Worm (Caenorhabditis elegans) whole organism, L1 larva: Measurements from ENCODE around the gene F21A3.11.

ENCODE experiments used
- C16A3.4 ChIP-seq: fragments of 150-350 bp; optimal IDR thresholded peaks from 2 replicates; lab custom pipeline; 2014; ENCODE audit warnings: missing biosample characterization, missing genetic modification characterization
- F16B12.6 ChIP-seq: fragments of 150-350 bp; optimal IDR thresholded peaks from 2 replicates; lab custom pipeline; 2014; ENCODE audit warnings: missing biosample characterization, missing genetic modification characterization
- ama-1 ChIP-seq: fragments of 150-350 bp; optimal IDR thresholded peaks from 2 replicates; lab custom pipeline; 2014
- ceh-63 ChIP-seq: fragments of 200-800 bp; sonication (Bioruptor generic); optimal IDR thresholded peaks from 2 replicates; lab custom pipeline; 2018; ENCODE audit warnings: mild to moderate bottlenecking, missing genetic modification characterization, missing compliant biosample characterization
- ceh-82 ChIP-seq, 3 experiments: fragments of 150-350 bp in 1 of 3; sonication (generic microtip) in 2 of 3; optimal IDR thresholded peaks; 2 replicates each; lab custom pipeline; 2014 to 2017; ENCODE audit warnings: missing biosample characterization in 3 of 3, missing genetic modification characterization in 3 of 3
- ces-1 ChIP-seq: fragments of 150-350 bp; optimal IDR thresholded peaks from 2 replicates; lab custom pipeline; 2014; ENCODE audit warnings: missing biosample characterization, missing genetic modification reagents, missing genetic modification characterization
- dpl-1 ChIP-seq, 3 experiments: fragments of 150-350 bp in 2 of 3; sonication (generic microtip) in 1 of 3; optimal IDR thresholded peaks; 2 replicates each; lab custom pipeline; 2014 to 2017; ENCODE audit warnings: missing biosample characterization in 3 of 3, missing genetic modification characterization in 3 of 3, missing genetic modification reagents in 3 of 3
- efl-1 ChIP-seq, 4 experiments: fragments of 150-350 bp; optimal IDR thresholded peaks in 3 of 4; peaks in 1 of 4; 1 replicate in 1 of 4; 2 replicates in 3 of 4; lab custom pipeline; 2014; ENCODE audit warnings: missing biosample characterization in 2 of 4, missing genetic modification characterization in 2 of 4, missing genetic modification reagents in 2 of 4
- efl-3 ChIP-seq: fragments of 200-800 bp; sonication (Bioruptor generic); optimal IDR thresholded peaks from 2 replicates; lab custom pipeline; 2018; ENCODE audit warnings: mild to moderate bottlenecking, missing genetic modification characterization, missing compliant biosample characterization
- egl-13 ChIP-seq: sonication (generic microtip); optimal IDR thresholded peaks from 2 replicates; lab custom pipeline; 2016; ENCODE audit warnings: missing genotype, missing genetic modification reagents, missing genetic modification characterization, missing compliant biosample characterization
- elt-2 ChIP-seq: sonication (generic microtip); optimal IDR thresholded peaks from 2 replicates; lab custom pipeline; 2016; ENCODE audit warnings: missing genetic modification characterization, mild to moderate bottlenecking, inconsistent platforms, missing compliant biosample characterization, missing genetic modification reagents
- elt-3 ChIP-seq, 6 experiments: fragments of 150-350 bp in 1 of 6; sonication (generic microtip); optimal IDR thresholded peaks; 2 replicates each; lab custom pipeline; 2017 to 2018; ENCODE audit warnings: missing biosample characterization in 6 of 6, missing genetic modification characterization in 6 of 6, inconsistent platforms in 1 of 6
- ets-5 ChIP-seq: fragments of 200-800 bp; sonication (Bioruptor generic); IDR thresholded peaks from 2 replicates; pipeline ENCODE4 v1.3.6; 2022; ENCODE audit warnings: missing genetic modification characterization, missing compliant biosample characterization
- fkh-8 ChIP-seq: sonication (generic microtip); optimal IDR thresholded peaks from 2 replicates; lab custom pipeline; 2016; ENCODE audit warnings: mild to moderate bottlenecking, missing genetic modification characterization, missing compliant biosample characterization
- fos-1 ChIP-seq: fragments of 150-350 bp; optimal IDR thresholded peaks from 2 replicates; lab custom pipeline; 2014; ENCODE audit warnings: missing biosample characterization, missing genetic modification characterization
- grh-1 ChIP-seq: fragments of 200-800 bp; sonication (Bioruptor generic); IDR thresholded peaks from 2 replicates; pipeline ENCODE4 v1.3.6; 2022; ENCODE audit warnings: missing genetic modification reagents, missing genetic modification characterization, missing compliant biosample characterization
- hlh-17 ChIP-seq: fragments of 200-800 bp; sonication (Bioruptor generic); optimal IDR thresholded peaks from 2 replicates; lab custom pipeline; 2018; ENCODE audit warnings: missing genetic modification characterization, mild to moderate bottlenecking, missing compliant biosample characterization, moderate library complexity, borderline replicate concordance
- hlh-4 ChIP-seq: sonication (generic microtip); optimal IDR thresholded peaks from 2 replicates; lab custom pipeline; 2016; ENCODE audit warnings: mild to moderate bottlenecking, missing genetic modification characterization, missing compliant biosample characterization
- irx-1 ChIP-seq: sonication (generic microtip); optimal IDR thresholded peaks from 2 replicates; lab custom pipeline; 2016; ENCODE audit warnings: missing genetic modification characterization, missing compliant biosample characterization
- lin-13 ChIP-seq: fragments of 150-350 bp; optimal IDR thresholded peaks from 2 replicates; lab custom pipeline; 2014; ENCODE audit warnings: missing biosample characterization, missing genetic modification reagents, missing genetic modification characterization
- lin-14 ChIP-seq: fragments of 200-800 bp; sonication (Bioruptor generic); optimal IDR thresholded peaks from 2 replicates; lab custom pipeline; 2018; ENCODE audit warnings: mild to moderate bottlenecking, missing genetic modification characterization, moderate library complexity, missing compliant biosample characterization
- lin-15B ChIP-seq: fragments of 150-350 bp; sonication (generic microtip); optimal IDR thresholded peaks from 3 replicates; lab custom pipeline; 2014; ENCODE audit warnings: missing biosample characterization, missing genetic modification characterization
- lin-35 ChIP-seq, 2 experiments: fragments of 150-350 bp; optimal IDR thresholded peaks; 2 replicates each; lab custom pipeline; 2014; ENCODE audit warnings: missing biosample characterization in 2 of 2, missing genetic modification characterization in 2 of 2, missing genetic modification reagents in 2 of 2
- lsy-2 ChIP-seq, 2 experiments: fragments of 150-350 bp; optimal IDR thresholded peaks; 2 replicates each; lab custom pipeline; 2014; ENCODE audit warnings: missing biosample characterization in 2 of 2, missing genetic modification characterization in 2 of 2
- mab-9 ChIP-seq: fragments of 200-800 bp; sonication (Bioruptor generic); IDR thresholded peaks from 2 replicates; pipeline ENCODE4 v1.3.6; 2022; ENCODE audit warnings: missing genetic modification reagents, missing genetic modification characterization, missing compliant biosample characterization
- mdl-1 ChIP-seq, 2 experiments: fragments of 150-350 bp; optimal IDR thresholded peaks; 2 replicates each; lab custom pipeline; 2014 to 2017; ENCODE audit warnings: missing biosample characterization in 2 of 2, missing genetic modification characterization in 2 of 2, inconsistent platforms in 1 of 2
- mep-1 ChIP-seq: fragments of 150-350 bp; optimal IDR thresholded peaks from 2 replicates; lab custom pipeline; 2014; ENCODE audit warnings: missing biosample characterization, missing genetic modification characterization
- nhr-19 ChIP-seq: fragments of 200-800 bp; sonication (Bioruptor generic); conservative IDR thresholded peaks from 2 replicates; pipeline ENCODE4 v1.3.6; 2022; ENCODE audit warnings: missing genetic modification characterization, missing compliant biosample characterization
- nhr-20 ChIP-seq: sonication (generic microtip); optimal IDR thresholded peaks from 2 replicates; lab custom pipeline; 2016; ENCODE audit warnings: mild to moderate bottlenecking, missing genetic modification characterization, missing compliant biosample characterization
- nhr-47 ChIP-seq: sonication (generic microtip); optimal IDR thresholded peaks from 2 replicates; lab custom pipeline; 2016; ENCODE audit warnings: mild to moderate bottlenecking, missing genetic modification characterization, moderate library complexity, missing compliant biosample characterization
- nhr-71 ChIP-seq: sonication (generic microtip); optimal IDR thresholded peaks from 2 replicates; lab custom pipeline; 2016; ENCODE audit warnings: mild to moderate bottlenecking, missing genetic modification characterization, moderate library complexity, missing compliant biosample characterization
- nhr-84 ChIP-seq: sonication (generic microtip); optimal IDR thresholded peaks from 2 replicates; lab custom pipeline; 2017; ENCODE audit warnings: missing biosample characterization, missing genetic modification characterization
- nhr-85 ChIP-seq: sonication (generic microtip); peaks from one replicate; lab custom pipeline; 2016; ENCODE audit warnings: missing genetic modification characterization, inconsistent platforms, missing compliant biosample characterization
- nhr-90 ChIP-seq: sonication (generic microtip); optimal IDR thresholded peaks from 2 replicates; lab custom pipeline; 2016; ENCODE audit warnings: mild to moderate bottlenecking, missing genetic modification characterization, missing compliant biosample characterization; ENCODE audit not compliant: poor library complexity
- pag-3 ChIP-seq: sonication (generic microtip); optimal IDR thresholded peaks from 2 replicates; lab custom pipeline; 2017; ENCODE audit warnings: missing genetic modification characterization, mild to moderate bottlenecking, missing compliant biosample characterization, antibody characterized with exemption, borderline replicate concordance; ENCODE audit not compliant: insufficient read depth
- rnt-1 ChIP-seq: sonication (generic microtip); optimal IDR thresholded peaks from 2 replicates; lab custom pipeline; 2016; ENCODE audit warnings: mild to moderate bottlenecking, missing genetic modification characterization, moderate library complexity, missing compliant biosample characterization
- skn-1 ChIP-seq: fragments of 150-350 bp; optimal IDR thresholded peaks from 2 replicates; lab custom pipeline; 2014; ENCODE audit warnings: missing biosample characterization, missing genetic modification characterization
- snpc-4 ChIP-seq: fragments of 150-350 bp; optimal IDR thresholded peaks from 2 replicates; lab custom pipeline; 2014; ENCODE audit warnings: missing biosample characterization, missing genetic modification characterization
- snu-23 ChIP-seq: sonication (generic microtip); optimal IDR thresholded peaks from 2 replicates; lab custom pipeline; 2016; ENCODE audit warnings: missing genetic modification characterization, missing compliant biosample characterization
- sptf-1 ChIP-seq: fragments of 150-350 bp; optimal IDR thresholded peaks from 2 replicates; lab custom pipeline; 2014; ENCODE audit warnings: missing biosample characterization, missing genetic modification characterization
- tbx-2 ChIP-seq: sonication (generic microtip); optimal IDR thresholded peaks from 2 replicates; lab custom pipeline; 2016; ENCODE audit warnings: missing genetic modification characterization, missing compliant biosample characterization
- unc-130 ChIP-seq: fragments of 150-350 bp; optimal IDR thresholded peaks from 2 replicates; lab custom pipeline; 2017; ENCODE audit warnings: missing biosample characterization, missing genetic modification characterization, inconsistent platforms
- unc-98 ChIP-seq: fragments of 200-800 bp; sonication (Bioruptor generic); IDR thresholded peaks from 2 replicates; pipeline ENCODE4 v1.3.6; 2022; ENCODE audit warnings: missing genetic modification characterization, missing compliant biosample characterization

The F21A3.11 gene

DNA sequence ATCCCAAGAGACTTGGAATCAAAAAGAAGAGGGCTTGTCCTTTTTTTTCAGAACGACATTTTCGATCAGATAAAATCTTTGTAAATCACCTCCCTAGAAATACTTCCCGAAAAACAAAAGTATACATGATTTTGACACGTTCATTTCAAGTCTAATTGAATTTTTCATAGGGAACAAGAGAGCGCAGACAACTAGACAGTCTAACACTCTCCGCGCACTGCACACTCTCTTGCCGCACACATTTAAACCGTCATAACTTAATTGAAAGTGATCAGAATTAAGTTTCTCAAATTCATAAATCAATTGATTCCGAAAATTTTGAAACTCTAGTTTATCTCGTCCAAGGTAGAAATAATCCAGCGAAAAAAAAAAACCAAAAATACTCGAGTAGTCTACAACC is 26.7 kb upstream of the F21A3.11 start:
- TF ChIP-seq efl-1 (optimal IDR thresholded peaks at IDR 0.05; lab: Kevin White, UChicago) (no peak), efl-1 (GFP tag; optimal IDR thresholded peaks at IDR 0.05 in 1 of 2; lab: Kevin White, UChicago) (peak in 1 of 2 experiments; percentile 51), efl-3 (GFP tag; lab: Kevin White, UChicago) (no peak)

DNA sequence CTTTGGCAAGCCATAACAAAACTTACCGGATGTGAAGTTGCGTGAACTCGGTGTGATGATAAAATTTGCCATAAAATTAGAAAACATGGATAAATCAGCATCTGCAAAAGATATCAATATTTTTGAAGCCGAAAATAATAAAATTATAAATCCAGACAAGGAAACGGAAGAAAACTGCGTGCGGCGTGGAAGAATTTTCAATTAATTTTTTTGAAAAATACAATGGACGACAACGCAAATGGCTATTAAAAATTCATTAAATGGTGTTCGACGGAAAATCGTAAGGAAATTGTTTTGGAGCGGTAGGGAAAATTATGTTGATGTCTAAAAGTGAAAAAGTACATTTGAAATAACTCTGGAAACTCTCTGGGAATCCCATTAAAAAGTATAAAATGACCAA is 26.0 kb upstream of the F21A3.11 start, which contains the start of gene acr-18:
TSS of gene acr-18 (minus strand) at position 101 of the 400 bp plus-strand sequence.
- no peak for TF ChIP-seq efl-1 (optimal IDR thresholded peaks at IDR 0.05; lab: Kevin White, UChicago)
- peak in 1 of 2 experiments; percentile 33 for TF ChIP-seq efl-1 (GFP tag; optimal IDR thresholded peaks at IDR 0.05 in 1 of 2; lab: Kevin White, UChicago)
- no peak for TF ChIP-seq elt-2 (tag; lab: Kevin White, UChicago)

- no peak for TF ChIP-seq elt-3 (tag; optimal IDR thresholded peaks at IDR 0.05; lab: Kevin White, UChicago)
- TF ChIP-seq fkh-8 = peak; percentile 43
- TF ChIP-seq nhr-85 (tag; lab: Kevin White, UChicago) = no peak
- TF ChIP-seq nhr-47 = peak; percentile 44
- TF ChIP-seq nhr-19 (GFP tag; lab: Robert Waterston, UW) = peak; percentile 45
- peak; percentile 23 for TF ChIP-seq lin-14 (GFP tag; lab: Kevin White, UChicago)
- TF ChIP-seq skn-1 = peak; percentile 32
- TF ChIP-seq ama-1 (lab: Kevin White, UChicago) = no peak
- TF ChIP-seq lin-35 (GFP tag; optimal IDR thresholded peaks at IDR 0.05; lab: Kevin White, UChicago) = peak in 1 of 2 experiments; percentile 70
- TF ChIP-seq nhr-20 (tag; lab: Kevin White, UChicago) = peak; percentile 30
- TF ChIP-seq pag-3 (tag; lab: Kevin White, UChicago) = no peak
- TF ChIP-seq lsy-2 (tag; optimal IDR thresholded peaks at IDR 0.05; lab: Kevin White, UChicago) = peak in 1 of 2 experiments; percentile 22
- TF ChIP-seq nhr-71 = peak; percentile 24
- peak; percentile 12 for TF ChIP-seq rnt-1 (tag; lab: Kevin White, UChicago)
- peak; percentile 37 for TF ChIP-seq C16A3.4
- peak in 1 of 3 experiments; percentile 29 for TF ChIP-seq ceh-82 (tag; optimal IDR thresholded peaks at IDR 0.05; lab: Kevin White, UChicago)
- peak; percentile 24 for TF ChIP-seq mep-1 (tag; lab: Kevin White, UChicago)
- peak in 1 of 2 experiments; percentile 30 for TF ChIP-seq efl-1 (optimal IDR thresholded peaks at IDR 0.05; lab: Kevin White, UChicago)
- peak; percentile 18 to 92 for TF ChIP-seq efl-1 (GFP tag; optimal IDR thresholded peaks at IDR 0.05 in 1 of 2; lab: Kevin White, UChicago)
- no peak for TF ChIP-seq nhr-90 (tag; lab: Kevin White, UChicago)
- peak; percentile 55 for TF ChIP-seq snu-23
- TF ChIP-seq unc-98 = no peak
- TF ChIP-seq ets-5 (GFP tag; lab: Robert Waterston, UW) = no peak
- TF ChIP-seq mdl-1 (tag; optimal IDR thresholded peaks at IDR 0.05; lab: Kevin White, UChicago) = peak in 1 of 2 experiments; percentile 12
- TF ChIP-seq dpl-1 (GFP tag; optimal IDR thresholded peaks at IDR 0.05; lab: Kevin White, UChicago) = peak in 2 of 3 experiments; percentile 27 to 32
Observed at ce11 chrV:15553869-15554268, 20.9 kb upstream of the F21A3.11 start.

DNA sequence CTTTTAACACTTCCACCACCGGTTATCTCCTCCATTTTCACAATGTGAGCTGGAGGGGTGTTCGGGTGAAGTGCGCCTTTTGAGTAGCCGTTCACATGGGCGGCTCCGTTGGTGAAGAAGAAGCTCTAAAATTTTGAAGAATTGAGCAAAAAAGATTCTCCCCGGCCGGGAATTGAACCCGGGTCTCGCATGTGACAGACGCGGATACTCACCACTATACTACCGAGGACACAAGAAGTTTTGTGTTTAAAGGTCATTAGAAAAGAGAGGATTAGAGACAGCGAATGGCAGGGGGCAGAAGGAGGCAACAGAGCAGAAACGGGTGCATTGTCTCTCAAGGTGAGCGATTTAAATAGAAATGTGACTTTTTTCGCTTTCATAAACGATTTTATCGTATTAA is 18.6 kb upstream of the F21A3.11 start:
- TF ChIP-seq mdl-1 (tag; optimal IDR thresholded peaks at IDR 0.05; lab: Kevin White, UChicago) (peak in 1 of 2 experiments; percentile 65), nhr-19 (GFP tag; lab: Robert Waterston, UW) (peak; percentile 67), irx-1 (tag; lab: Kevin White, UChicago) (peak; percentile 8), fos-1 (tag; lab: Kevin White, UChicago) (no peak), F16B12.6 (tag; lab: Kevin White, UChicago) (no peak), mab-9 (GFP tag; lab: Robert Waterston, UW) (no peak), grh-1 (GFP tag; lab: Robert Waterston, UW) (no peak), lin-15B (tag; lab: Kevin White, UChicago) (no peak), egl-13 (tag; lab: Kevin White, UChicago) (no peak), nhr-20 (tag; lab: Kevin White, UChicago) (peak; percentile 44), hlh-17 (GFP tag; lab: Kevin White, UChicago) (no peak), ceh-63 (GFP tag; lab: Kevin White, UChicago) (no peak), snpc-4 (tag; lab: Kevin White, UChicago) (peak; percentile 7), snu-23 (peak; percentile 67), nhr-47 (peak; percentile 62), elt-2 (tag; lab: Kevin White, UChicago) (no peak), nhr-84 (tag; lab: Kevin White, UChicago) (no peak), skn-1 (peak; percentile 46), mep-1 (tag; lab: Kevin White, UChicago) (peak; percentile 28), ets-5 (GFP tag; lab: Robert Waterston, UW) (no peak), sptf-1 (tag; lab: Kevin White, UChicago) (no peak), tbx-2 (tag; lab: Kevin White, UChicago) (peak; percentile 32), pag-3 (tag; lab: Kevin White, UChicago) (no peak), efl-3 (GFP tag; lab: Kevin White, UChicago) (no peak), lin-13 (GFP tag; lab: Kevin White, UChicago) (peak; percentile 20), fkh-8 (peak; percentile 54), unc-130 (tag; lab: Kevin White, UChicago) (no peak), hlh-4 (tag; lab: Kevin White, UChicago) (no peak), ces-1 (GFP tag; lab: Kevin White, UChicago) (no peak)
